Fruit fly (Drosophila melanogaster) Kc167 (cell line): ENCODE results near the gene Osi7.

Experiments used
- Myc ChIP-seq: fragments of >200 bp; optimal IDR thresholded peaks from 2 replicates; lab custom pipeline; 2017; ENCODE audit warnings: missing external identifiers
- Sin3A ChIP-seq: fragments of >200 bp; optimal IDR thresholded peaks from 2 replicates; lab custom pipeline; 2018; ENCODE audit warnings: missing external identifiers
- h ChIP-seq: fragments of >200 bp; optimal IDR thresholded peaks from 3 replicates; lab custom pipeline; 2018; ENCODE audit warnings: missing external identifiers
- psq ChIP-seq: fragments of >200 bp; optimal IDR thresholded peaks from 2 replicates; lab custom pipeline; 2017; ENCODE audit warnings: missing external identifiers

DNA sequence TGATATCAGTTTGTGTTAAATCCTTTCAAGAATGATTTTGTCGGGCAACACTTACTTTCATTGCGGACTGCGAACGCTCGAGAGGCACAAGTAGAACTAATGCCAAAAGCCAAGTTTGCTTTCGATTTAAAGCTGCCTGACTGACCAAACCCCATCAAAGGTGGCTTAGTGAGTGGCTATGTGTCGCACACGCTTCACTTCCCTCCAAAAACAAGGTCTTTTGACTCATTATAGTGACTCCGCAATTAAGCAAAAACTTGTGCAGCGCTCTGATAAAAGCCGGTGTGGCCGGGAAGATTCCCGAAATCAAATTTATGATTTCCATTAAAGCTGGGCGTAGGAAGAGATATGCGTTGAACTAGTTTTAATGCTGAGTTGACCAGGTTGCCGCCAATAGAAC lies 36.3 kb downstream of the Osi7 start, which contains the start of gene CG15597:
- TF ChIP-seq psq (lab: Kevin White, UChicago) (no peak), Myc (no peak), Sin3A (no peak), h (lab: Kevin White, UChicago) (no peak)
